Worm (Caenorhabditis elegans) whole organism, L1 larva: ENCODE results near the gene ham-3.

ENCODE experiments used
- lin-13 ChIP-seq: fragments of 150-350 bp; optimal IDR thresholded peaks from 2 replicates; lab custom pipeline; 2014; ENCODE audit warnings: missing biosample characterization, missing genetic modification reagents, missing genetic modification characterization
- nhr-11 ChIP-seq: fragments of 150-350 bp; optimal IDR thresholded peaks from 2 replicates; lab custom pipeline; 2014; ENCODE audit warnings: missing biosample characterization, missing genetic modification characterization
- pqm-1 ChIP-seq: sonication (generic microtip); optimal IDR thresholded peaks from 3 replicates; lab custom pipeline; 2017; ENCODE audit warnings: missing biosample characterization, missing genetic modification characterization
- snpc-4 ChIP-seq: fragments of 150-350 bp; optimal IDR thresholded peaks from 2 replicates; lab custom pipeline; 2014; ENCODE audit warnings: missing biosample characterization, missing genetic modification characterization
- sox-4 ChIP-seq: sonication (generic microtip); optimal IDR thresholded peaks from 2 replicates; lab custom pipeline; 2016; ENCODE audit warnings: missing genetic modification characterization, missing compliant biosample characterization
- swsn-7 ChIP-seq: sonication (generic microtip); optimal IDR thresholded peaks from 2 replicates; lab custom pipeline; 2016; ENCODE audit warnings: missing genetic modification characterization, missing compliant biosample characterization

DNA sequence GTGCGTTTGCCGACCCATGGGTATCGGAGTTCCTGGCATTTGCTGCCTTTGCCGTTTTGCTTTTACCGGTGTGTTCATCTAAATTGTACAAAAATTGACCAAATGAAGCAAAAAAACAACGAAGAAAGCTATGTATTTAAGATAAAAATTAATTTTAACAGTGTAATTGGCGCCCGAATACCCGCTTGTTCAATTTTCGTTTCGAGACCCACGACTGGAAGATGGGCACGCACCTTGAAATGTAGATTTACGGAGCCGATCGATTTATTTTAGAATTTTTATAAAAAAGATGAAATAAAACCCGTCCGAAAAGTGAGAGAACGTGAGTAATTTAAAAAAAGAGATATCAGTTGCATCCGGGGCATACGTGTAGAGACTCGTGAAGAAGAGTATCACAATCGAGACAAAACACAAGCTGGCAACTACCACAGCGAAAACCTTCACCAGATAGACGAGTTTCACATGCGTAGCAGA lies 32.0 kb upstream of the ham-3 start, which contains the start of gene hal-2:
- no peak for TF ChIP-seq sox-4 (tag; lab: Kevin White, UChicago)
- TF ChIP-seq lin-13 (GFP tag; lab: Kevin White, UChicago), result no peak
- no peak for TF ChIP-seq swsn-7 (tag; lab: Kevin White, UChicago)
- TF ChIP-seq nhr-11 (tag; lab: Kevin White, UChicago), result no peak
- TF ChIP-seq snpc-4 (tag; lab: Kevin White, UChicago), result no peak
- no peak for TF ChIP-seq pqm-1 (tag; lab: Kevin White, UChicago)
